Fruit fly (Drosophila melanogaster) whole organism, embryonic: Measurements from ENCODE around the gene CG10862.
A peak's percentile ranks its signal among the peaks of the same experiment; 100 is the strongest.

Experiments
- Abd-B ChIP-seq: fragments of 200-800 bp; sonication (Bioruptor generic); optimal IDR thresholded peaks from 2 replicates; lab custom pipeline; 2018; ENCODE audit warnings: missing biosample characterization, mild to moderate bottlenecking, missing genetic modification characterization, moderate library complexity
- Blimp-1 ChIP-seq: fragments of 200-800 bp; sonication (Bioruptor generic); optimal IDR thresholded peaks from 3 replicates; lab custom pipeline; 2018; ENCODE audit warnings: missing biosample characterization, missing genetic modification characterization, mild to moderate bottlenecking, moderate library complexity, missing genetic modification reagents
- CG10979 ChIP-seq: fragments of 200-800 bp; sonication (Bioruptor generic); optimal IDR thresholded peaks from 2 replicates; lab custom pipeline; 2018; ENCODE audit warnings: missing biosample characterization, mild to moderate bottlenecking, missing genetic modification characterization, moderate library complexity
- CG11695 ChIP-seq: fragments of 200-800 bp; sonication (Bioruptor generic); IDR thresholded peaks from 3 replicates; pipeline ENCODE4 v1.3.6; 2022; ENCODE audit warnings: missing biosample characterization, missing genetic modification characterization
- CG12391 ChIP-seq: fragments of 200-800 bp; sonication (Bioruptor generic); optimal IDR thresholded peaks from 3 replicates; lab custom pipeline; 2018; ENCODE audit warnings: missing biosample characterization, mild to moderate bottlenecking, missing genetic modification characterization, moderate library complexity
- CG12659 ChIP-seq: fragments of 200-800 bp; sonication (Bioruptor generic); optimal IDR thresholded peaks from 3 replicates; lab custom pipeline; 2017; ENCODE audit warnings: mild to moderate bottlenecking, missing biosample characterization, missing genetic modification reagents, missing genetic modification characterization
- CG12942 ChIP-seq: fragments of 200-800 bp; sonication (Bioruptor generic); optimal IDR thresholded peaks from 3 replicates; lab custom pipeline; 2016; ENCODE audit warnings: missing biosample characterization, missing genetic modification characterization
- CG13424 ChIP-seq: fragments of 200-800 bp; sonication (Bioruptor generic); optimal IDR thresholded peaks from 2 replicates; lab custom pipeline; 2019; ENCODE audit warnings: missing biosample characterization, mild to moderate bottlenecking, missing genetic modification characterization, moderate library complexity
- CG14710 ChIP-seq: fragments of 200-800 bp; sonication (Bioruptor generic); optimal IDR thresholded peaks from 3 replicates; lab custom pipeline; 2019; ENCODE audit warnings: missing biosample characterization, mild to moderate bottlenecking, missing genetic modification characterization, moderate library complexity
- CG16813 ChIP-seq: fragments of 200-800 bp; sonication (Bioruptor generic); IDR thresholded peaks from 3 replicates; pipeline ENCODE4 v1.3.6; 2022; ENCODE audit warnings: missing biosample characterization, missing genetic modification characterization; ENCODE audit not compliant: partially characterized antibody
- CG17359 ChIP-seq: fragments of 200-800 bp; sonication (Bioruptor generic); optimal IDR thresholded peaks from 3 replicates; lab custom pipeline; 2018; ENCODE audit warnings: missing biosample characterization, mild to moderate bottlenecking, missing genetic modification characterization, moderate library complexity
- CG17612 ChIP-seq: fragments of 200-800 bp; sonication (Bioruptor generic); IDR thresholded peaks from 2 replicates; pipeline ENCODE4 v1.3.6; 2022; ENCODE audit warnings: missing biosample characterization, missing genetic modification characterization
- CG17829 ChIP-seq: fragments of 200-800 bp; optimal IDR thresholded peaks from 2 replicates; lab custom pipeline; 2019; ENCODE audit warnings: missing biosample characterization, mild to moderate bottlenecking, missing genetic modification characterization, moderate library complexity
- CG1792 ChIP-seq: fragments of 200-800 bp; sonication (Bioruptor generic); optimal IDR thresholded peaks from 2 replicates; lab custom pipeline; 2016; ENCODE audit warnings: missing biosample characterization, missing genetic modification characterization
- CG18262 ChIP-seq: fragments of 200-800 bp; optimal IDR thresholded peaks from 3 replicates; lab custom pipeline; 2019; ENCODE audit warnings: missing biosample characterization, mild to moderate bottlenecking, missing genetic modification characterization, moderate library complexity
- CG33557 ChIP-seq: fragments of 200-800 bp; sonication (Bioruptor generic); optimal IDR thresholded peaks from 2 replicates; lab custom pipeline; 2019; ENCODE audit warnings: missing biosample characterization, mild to moderate bottlenecking, missing genetic modification characterization, moderate library complexity
- CG5180 ChIP-seq: fragments of 200-800 bp; sonication (Bioruptor generic); optimal IDR thresholded peaks from 3 replicates; lab custom pipeline; 2017; ENCODE audit warnings: missing biosample characterization, missing genetic modification characterization, mild to moderate bottlenecking, moderate library complexity, missing genetic modification reagents
- CG6654 ChIP-seq: fragments of 200-800 bp; sonication (Bioruptor generic); optimal IDR thresholded peaks from 2 replicates; lab custom pipeline; 2017; ENCODE audit warnings: missing biosample characterization, mild to moderate bottlenecking, missing genetic modification characterization
- CG6689 ChIP-seq: fragments of 200-800 bp; sonication (Bioruptor generic); IDR thresholded peaks from 2 replicates; pipeline ENCODE4 v1.3.6; 2022; ENCODE audit warnings: missing biosample characterization, missing genetic modification characterization
- CG7963 ChIP-seq: fragments of 200-800 bp; sonication (Bioruptor generic); IDR thresholded peaks from 3 replicates; pipeline ENCODE4 v1.3.6; 2022; ENCODE audit warnings: missing biosample characterization, missing genetic modification characterization; ENCODE audit not compliant: partially characterized antibody
- CG8388 ChIP-seq: fragments of 200-800 bp; sonication (Bioruptor generic); optimal IDR thresholded peaks from 2 replicates; lab custom pipeline; 2019; ENCODE audit warnings: missing biosample characterization, mild to moderate bottlenecking, missing genetic modification characterization, moderate library complexity
- CG8478 ChIP-seq: fragments of >200 bp; optimal IDR thresholded peaks from 2 replicates; lab custom pipeline; 2018
- CTCF ChIP-seq: fragments of 200-800 bp; sonication (Bioruptor generic); optimal IDR thresholded peaks from 2 replicates; lab custom pipeline; 2017; ENCODE audit warnings: missing biosample characterization, mild to moderate bottlenecking, missing genetic modification characterization, moderate library complexity
- Dbx ChIP-seq: fragments of 200-800 bp; sonication (Bioruptor generic); IDR thresholded peaks from 3 replicates; pipeline ENCODE4 v1.3.6; 2022; ENCODE audit warnings: missing biosample characterization, missing genetic modification characterization
- H2.0 ChIP-seq: fragments of 200-800 bp; sonication (Bioruptor generic); IDR thresholded peaks from 2 replicates; pipeline ENCODE4 v1.3.6; 2022; ENCODE audit warnings: missing biosample characterization, missing genetic modification characterization
- Hr78 ChIP-seq, 2 experiments: fragments of 200-800 bp in 1 of 2; fragments of >200 bp in 1 of 2; sonication (Bioruptor generic) in 1 of 2; optimal IDR thresholded peaks; 2 replicates each; lab custom pipeline; 2017 to 2019; ENCODE audit warnings: missing biosample characterization in 2 of 2, missing genetic modification characterization in 2 of 2, mild to moderate bottlenecking in 1 of 2, moderate library complexity in 1 of 2
- Lhr ChIP-seq: fragments of 200-800 bp; sonication (Bioruptor generic); optimal IDR thresholded peaks from 3 replicates; lab custom pipeline; 2017; ENCODE audit warnings: mild to moderate bottlenecking, missing biosample characterization, missing genetic modification reagents, missing genetic modification characterization
- Sox102F ChIP-seq: fragments of 200-800 bp; sonication (Bioruptor generic); optimal IDR thresholded peaks from 2 replicates; lab custom pipeline; 2018; ENCODE audit warnings: missing biosample characterization, mild to moderate bottlenecking, missing genetic modification characterization, moderate library complexity
- Trl ChIP-seq, 3 experiments: fragments of >200 bp in 2 of 3; fragments of 200-800 bp in 1 of 3; sonication (Bioruptor generic) in 1 of 3; optimal IDR thresholded peaks; 2 replicates in 1 of 3; 3 replicates in 2 of 3; lab custom pipeline; 2016 to 2017; ENCODE audit warnings: missing biosample characterization in 1 of 3, missing genetic modification characterization in 1 of 3
- ab ChIP-seq: fragments of 200-800 bp; sonication (Bioruptor generic); optimal IDR thresholded peaks from 2 replicates; lab custom pipeline; 2016; ENCODE audit warnings: missing biosample characterization, missing genetic modification characterization
- al ChIP-seq: fragments of 200-800 bp; sonication (Bioruptor generic); IDR thresholded peaks from 2 replicates; pipeline ENCODE4 v1.3.6; 2022; ENCODE audit warnings: missing biosample characterization, missing genetic modification characterization
- ara ChIP-seq: fragments of 200-800 bp; sonication (Bioruptor generic); IDR thresholded peaks from 2 replicates; pipeline ENCODE4 v1.3.6; 2022; ENCODE audit warnings: missing biosample characterization, missing genetic modification characterization
- bsh ChIP-seq, 2 experiments: fragments of 200-800 bp; sonication (Bioruptor generic); optimal IDR thresholded peaks; 2 replicates each; lab custom pipeline; 2017 to 2018; ENCODE audit warnings: mild to moderate bottlenecking in 2 of 2, missing biosample characterization in 2 of 2, missing genetic modification characterization in 2 of 2, moderate library complexity in 1 of 2
- caup ChIP-seq: fragments of 200-800 bp; sonication (Bioruptor generic); optimal IDR thresholded peaks from 3 replicates; lab custom pipeline; 2017; ENCODE audit warnings: missing biosample characterization, mild to moderate bottlenecking, missing genetic modification characterization, moderate library complexity; ENCODE audit not compliant: severe bottlenecking
- ci ChIP-seq: fragments of 200-800 bp; sonication (Bioruptor generic); IDR thresholded peaks from 3 replicates; pipeline ENCODE4 v1.3.6; 2022; ENCODE audit warnings: missing biosample characterization, missing genetic modification characterization
- gem ChIP-seq: fragments of 200-800 bp; sonication (Bioruptor generic); optimal IDR thresholded peaks from 2 replicates; lab custom pipeline; 2019; ENCODE audit warnings: missing biosample characterization, mild to moderate bottlenecking, missing genetic modification characterization, moderate library complexity
- grau ChIP-seq: fragments of 200-800 bp; optimal IDR thresholded peaks from 3 replicates; lab custom pipeline; 2019; ENCODE audit warnings: missing biosample characterization, mild to moderate bottlenecking, missing genetic modification characterization, moderate library complexity
- gsb-n ChIP-seq: fragments of 200-800 bp; sonication (Bioruptor generic); optimal IDR thresholded peaks from 3 replicates; lab custom pipeline; 2018; ENCODE audit warnings: missing biosample characterization, mild to moderate bottlenecking, missing genetic modification characterization
- luna ChIP-seq: fragments of 200-800 bp; sonication (Bioruptor generic); optimal IDR thresholded peaks from 2 replicates; lab custom pipeline; 2016; ENCODE audit warnings: missing biosample characterization, missing genetic modification characterization
- nmo ChIP-seq: fragments of 200-800 bp; sonication (Bioruptor generic); optimal IDR thresholded peaks from 2 replicates; lab custom pipeline; 2018; ENCODE audit warnings: missing biosample characterization, mild to moderate bottlenecking, missing genetic modification characterization, moderate library complexity
- oc ChIP-seq: fragments of 200-800 bp; sonication (Bioruptor generic); optimal IDR thresholded peaks from 2 replicates; lab custom pipeline; 2018; ENCODE audit warnings: missing biosample characterization, mild to moderate bottlenecking, missing genetic modification characterization, moderate library complexity
- phol ChIP-seq: fragments of 200-800 bp; sonication (Bioruptor generic); optimal IDR thresholded peaks from 3 replicates; lab custom pipeline; 2018; ENCODE audit warnings: missing biosample characterization, mild to moderate bottlenecking, missing genetic modification characterization, moderate library complexity
- prd ChIP-seq, 3 experiments: fragments of >200 bp in 2 of 3; fragments of 200-800 bp in 1 of 3; sonication (Bioruptor generic) in 1 of 3; optimal IDR thresholded peaks in 2 of 3; IDR thresholded peaks in 1 of 3; 2 replicates in 2 of 3; 3 replicates in 1 of 3; pipeline versions ENCODE4 v1.3.6 to Lab custom; 2017 to 2022; ENCODE audit warnings: missing biosample characterization in 1 of 3, missing genetic modification characterization in 1 of 3
- repo ChIP-seq: fragments of 200-800 bp; sonication (Bioruptor generic); optimal IDR thresholded peaks from 2 replicates; lab custom pipeline; 2016; ENCODE audit warnings: missing biosample characterization, missing genetic modification characterization
- sens ChIP-seq: fragments of 200-800 bp; sonication (Bioruptor generic); peaks from one replicate; lab custom pipeline; 2016; ENCODE audit warnings: missing biosample characterization, missing genetic modification characterization
- tgo ChIP-seq: fragments of 200-800 bp; sonication (Bioruptor generic); IDR thresholded peaks from 3 replicates; pipeline ENCODE4 v1.3.6; 2022; ENCODE audit warnings: missing biosample characterization, missing genetic modification characterization
- usp ChIP-seq: fragments of >200 bp; optimal IDR thresholded peaks from 2 replicates; lab custom pipeline; 2017; ENCODE audit warnings: missing biosample characterization, missing genetic modification characterization

The CG10862 gene

DNA sequence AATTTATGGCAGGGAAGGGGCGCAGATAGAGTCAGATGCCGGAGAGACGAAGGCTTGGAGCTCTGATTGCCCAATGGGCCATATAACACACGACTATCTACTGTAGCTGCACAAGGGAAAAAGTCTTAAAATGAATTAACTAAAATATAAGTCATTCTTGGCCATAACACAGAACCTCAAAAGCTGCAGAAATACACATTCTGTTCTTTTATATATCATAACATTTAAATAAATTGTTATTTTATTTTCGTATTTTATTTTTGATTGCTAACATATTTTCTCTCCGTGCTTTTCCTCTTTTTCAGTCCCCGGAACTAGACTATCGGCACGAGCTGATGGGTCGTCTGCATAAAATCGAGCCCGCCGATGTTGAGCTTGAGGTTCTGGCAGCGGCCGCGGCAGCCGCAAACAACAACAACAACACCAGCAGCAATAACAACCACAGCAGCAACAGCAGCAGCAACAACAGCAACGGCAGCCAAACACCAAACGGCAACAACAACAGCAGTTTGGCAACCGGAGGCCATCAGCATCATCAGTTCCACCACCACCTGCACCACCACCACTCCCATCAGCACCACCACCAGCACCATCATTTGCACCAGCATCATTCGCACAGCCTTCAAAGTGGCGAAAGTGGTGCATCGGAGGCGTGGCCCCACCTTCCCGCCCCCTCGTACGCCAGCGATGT is 10.1 kb downstream of the CG10862 start (continued):
- TF ChIP-seq sens (GFP tag; lab: Kevin White, UChicago): peak; percentile 72
- TF ChIP-seq Lhr (GFP tag; lab: Kevin White, UChicago): no peak
- TF ChIP-seq CG13424 (tag; lab: Kevin White, UChicago): peak; percentile 3
- no peak for TF ChIP-seq CG11695
- TF ChIP-seq CG18262 (tag; lab: Kevin White, UChicago): peak; percentile 21
- TF ChIP-seq CG6689 (GFP tag; lab: Robert Waterston, UW): peak; percentile 5; the same call in 1 of the 2 replicates
- no peak for TF ChIP-seq CG6654 (GFP tag; lab: Kevin White, UChicago)
- TF ChIP-seq oc (tag; lab: Kevin White, UChicago): peak; percentile 19
- TF ChIP-seq caup: no peak
- peak; percentile 58 for TF ChIP-seq gem (tag; lab: Kevin White, UChicago)
- no peak for TF ChIP-seq Hr78 (GFP tag; optimal IDR thresholded peaks at IDR 0.05; lab: Kevin White, UChicago)
- peak; percentile 42 for TF ChIP-seq nmo
- no peak for TF ChIP-seq repo (GFP tag; lab: Kevin White, UChicago)
- no peak for TF ChIP-seq CG1792 (GFP tag; lab: Kevin White, UChicago)
- peak; percentile 41 for TF ChIP-seq CG8478 (lab: Kevin White, UChicago)
- TF ChIP-seq Abd-B (GFP tag; lab: Kevin White, UChicago): peak; percentile 14
- no peak for TF ChIP-seq Dbx
- TF ChIP-seq CTCF (GFP tag; lab: Kevin White, UChicago): no peak
- peak; percentile 32 for TF ChIP-seq CG12391 (tag; lab: Kevin White, UChicago)
- TF ChIP-seq CG17829 (tag; lab: Kevin White, UChicago): no peak
- 0 out of 2 replicates have a peak, but pooled peaks have one; percentile 32 for TF ChIP-seq ara (GFP tag; lab: Robert Waterston, UW)
- peak; percentile 15; the same call in 1 of the 3 replicates for TF ChIP-seq tgo (GFP tag; lab: Robert Waterston, UW)
- TF ChIP-seq CG14710 (tag; lab: Kevin White, UChicago): peak; percentile 13
- no peak for TF ChIP-seq usp (GFP tag; lab: Kevin White, UChicago)
- peak; percentile 6 for TF ChIP-seq CG17359 (tag; lab: Kevin White, UChicago)
- TF ChIP-seq gsb-n (tag; lab: Kevin White, UChicago): peak; percentile 6
- TF ChIP-seq Blimp-1: peak; percentile 21
- peak; percentile 37 for TF ChIP-seq CG8388 (GFP tag; lab: Kevin White, UChicago)
- peak in 1 of 2 experiments; percentile 63 for TF ChIP-seq bsh (GFP tag; optimal IDR thresholded peaks at IDR 0.05; lab: Kevin White, UChicago)
- peak; percentile 16 for TF ChIP-seq Sox102F (GFP tag; lab: Kevin White, UChicago)
- TF ChIP-seq ab (GFP tag; lab: Kevin White, UChicago): no peak
- TF ChIP-seq grau (tag; lab: Kevin White, UChicago): peak; percentile 26
- no peak for TF ChIP-seq CG33557 (GFP tag; lab: Kevin White, UChicago)
- no peak for TF ChIP-seq CG7963 (GFP tag; lab: Robert Waterston, UW)
- TF ChIP-seq CG12942 (GFP tag; lab: Kevin White, UChicago): no peak
- no peak for TF ChIP-seq CG17612 (GFP tag; lab: Robert Waterston, UW)
- TF ChIP-seq CG16813: no peak
- TF ChIP-seq CG10979: peak; percentile 33
- TF ChIP-seq CG12659 (GFP tag; lab: Kevin White, UChicago): no peak
- TF ChIP-seq H2.0: no peak
- peak; percentile 12 for TF ChIP-seq phol (tag; lab: Kevin White, UChicago)
- TF ChIP-seq al (GFP tag; lab: Robert Waterston, UW): 0 out of 2 replicates have a peak, but pooled peaks have one; percentile 1
- no peak for TF ChIP-seq CG5180 (GFP tag; lab: Kevin White, UChicago)
- TF ChIP-seq ci (GFP tag; lab: Robert Waterston, UW): peak; percentile 43; the same call in 1 of the 3 replicates
- TF ChIP-seq prd (optimal IDR thresholded peaks at IDR 0.05; lab: Kevin White, UChicago): no peak
- TF ChIP-seq prd (GFP tag; IDR thresholded peaks at IDR 0.05; lab: Robert Waterston, UW): peak; percentile 18; the same call in 1 of the 3 replicates
- TF ChIP-seq Trl (optimal IDR thresholded peaks at IDR 0.05; lab: Kevin White, UChicago): no peak
- no peak for TF ChIP-seq Trl (GFP tag; optimal IDR thresholded peaks at IDR 0.05; lab: Kevin White, UChicago)
- no peak for TF ChIP-seq luna (GFP tag; lab: Kevin White, UChicago)
